Fruit fly (Drosophila melanogaster): ENCODE results near the gene CG31710.

The CG31710 gene

dm6 chr2L:9691230-9691629 lies 14.5 kb downstream of the CG31710 start:
- TF ChIP-seq lola (GFP tag; optimal IDR thresholded peaks at IDR 0.05) = no peak
- no peak for TF ChIP-seq rgr (GFP tag; optimal IDR thresholded peaks at IDR 0.05)
- no peak for TF ChIP-seq sage (GFP tag; optimal IDR thresholded peaks at IDR 0.05)
- no peak for TF ChIP-seq fru (GFP tag; optimal IDR thresholded peaks at IDR 0.05)
- no peak for TF ChIP-seq Rel (GFP tag; optimal IDR thresholded peaks at IDR 0.05)
- TF ChIP-seq Rel (tag; optimal IDR thresholded peaks at IDR 0.05) = no peak

- TF ChIP-seq Dfd (GFP tag; optimal IDR thresholded peaks at IDR 0.05) (no peak), Mio (GFP tag; optimal IDR thresholded peaks at IDR 0.05) (no peak), dmrt93B (GFP tag; optimal IDR thresholded peaks at IDR 0.05) (no peak), tai (GFP tag; optimal IDR thresholded peaks at IDR 0.05) (no peak), HLH106 (tag; optimal IDR thresholded peaks at IDR 0.05) (no peak), CG32264 (GFP tag; optimal IDR thresholded peaks at IDR 0.05) (no peak), Hr78 (GFP tag; optimal IDR thresholded peaks at IDR 0.05) (no peak), Sp1 (GFP tag; optimal IDR thresholded peaks at IDR 0.05) (no peak), Jra (GFP tag; optimal IDR thresholded peaks at IDR 0.05) (no peak), Abd-B (GFP tag; optimal IDR thresholded peaks at IDR 0.05) (no peak), psq (GFP tag; optimal IDR thresholded peaks at IDR 0.05) (no peak), Vsx2 (GFP tag; optimal IDR thresholded peaks at IDR 0.05; ENCODE audit: partially characterized antibody) (no peak), usp (GFP tag; optimal IDR thresholded peaks at IDR 0.05) (no peak), CrebA (GFP tag; optimal IDR thresholded peaks at IDR 0.05; ENCODE audit: borderline replicate concordance) (no peak), fru (GFP tag; optimal IDR thresholded peaks at IDR 0.05) (no peak), dsf (GFP tag; optimal IDR thresholded peaks at IDR 0.05; ENCODE audit: borderline replicate concordance) (no peak), br (GFP tag; optimal IDR thresholded peaks at IDR 0.05) (no peak), sv (GFP tag; optimal IDR thresholded peaks at IDR 0.05) (no peak), dl (GFP tag; optimal IDR thresholded peaks at IDR 0.05; ENCODE audit: insufficient read depth in 1 of 2, partially characterized antibody in 2 of 2) (no peak)
These were observed 15.1 kb downstream of the CG31710 start for dm6 chr2L:9690550-9691197.

dm6 chr2L:9685993-9686392 lies 19.8 kb downstream of the CG31710 start:
- TF ChIP-seq woc (GFP tag; optimal IDR thresholded peaks at IDR 0.05) (no peak), br (GFP tag; optimal IDR thresholded peaks at IDR 0.05) (peak; percentile 12), psq (GFP tag; optimal IDR thresholded peaks at IDR 0.05) (no peak), foxo (GFP tag; optimal IDR thresholded peaks at IDR 0.05) (no peak), CrebA (GFP tag; optimal IDR thresholded peaks at IDR 0.05; ENCODE audit: borderline replicate concordance) (peak; percentile 9), Mio (GFP tag; optimal IDR thresholded peaks at IDR 0.05) (no peak), brk (GFP tag; optimal IDR thresholded peaks at IDR 0.05) (peak; percentile 4), Hr83 (GFP tag; optimal IDR thresholded peaks at IDR 0.05; ENCODE audit: poor library complexity, severe bottlenecking) (no peak), Dfd (GFP tag; optimal IDR thresholded peaks at IDR 0.05) (no peak)

dm6 chr2L:9685184-9685583 lies 20.6 kb downstream of the CG31710 start:
- TF ChIP-seq dmrt93B (GFP tag; optimal IDR thresholded peaks at IDR 0.05) = no peak
- TF ChIP-seq CG32264 (GFP tag; optimal IDR thresholded peaks at IDR 0.05) = no peak
- TF ChIP-seq Vsx2 (GFP tag; optimal IDR thresholded peaks at IDR 0.05; ENCODE audit: partially characterized antibody) = no peak
- TF ChIP-seq fru (GFP tag; optimal IDR thresholded peaks at IDR 0.05) = no peak
- TF ChIP-seq Dfd (GFP tag; optimal IDR thresholded peaks at IDR 0.05) = no peak
- TF ChIP-seq psq (GFP tag; optimal IDR thresholded peaks at IDR 0.05) = no peak
- TF ChIP-seq ey (GFP tag; optimal IDR thresholded peaks at IDR 0.05) = no peak
- TF ChIP-seq Hnf4 (GFP tag; optimal IDR thresholded peaks at IDR 0.05) = no peak
- no peak for TF ChIP-seq dsf (GFP tag; optimal IDR thresholded peaks at IDR 0.05; ENCODE audit: borderline replicate concordance)
- TF ChIP-seq CG9705 (GFP tag; optimal IDR thresholded peaks at IDR 0.05) = no peak
- TF ChIP-seq tai (GFP tag; optimal IDR thresholded peaks at IDR 0.05) = no peak
- no peak for TF ChIP-seq jim (GFP tag; optimal IDR thresholded peaks at IDR 0.05)
- TF ChIP-seq Hr83 (GFP tag; optimal IDR thresholded peaks at IDR 0.05; ENCODE audit: poor library complexity, severe bottlenecking) = no peak
- TF ChIP-seq dl (GFP tag; optimal IDR thresholded peaks at IDR 0.05; ENCODE audit: insufficient read depth in 1 of 2, partially characterized antibody in 2 of 2) = no peak
- no peak for TF ChIP-seq pan (optimal IDR thresholded peaks at IDR 0.05)
- no peak for TF ChIP-seq sv (GFP tag; optimal IDR thresholded peaks at IDR 0.05)
- TF ChIP-seq OdsH (GFP tag; optimal IDR thresholded peaks at IDR 0.05) = no peak
- TF ChIP-seq woc (GFP tag; optimal IDR thresholded peaks at IDR 0.05) = no peak
- TF ChIP-seq Jra (GFP tag; optimal IDR thresholded peaks at IDR 0.05) = no peak
- TF ChIP-seq brk (GFP tag; optimal IDR thresholded peaks at IDR 0.05) = no peak

Data from whole organism, wandering third instar larva.